Worm (Caenorhabditis elegans) whole organism, early embryonic: ENCODE measurements around the gene F44B9.10.

Source experiments
- B0310.2 ChIP-seq: sonication (generic microtip); optimal IDR thresholded peaks from 2 replicates; lab custom pipeline; 2016; ENCODE audit warnings: mild to moderate bottlenecking, missing genetic modification characterization, missing compliant biosample characterization
- aly-1 ChIP-seq: sonication (generic microtip); optimal IDR thresholded peaks from 2 replicates; lab custom pipeline; 2016; ENCODE audit warnings: missing genetic modification characterization, missing compliant biosample characterization
- ceh-36 ChIP-seq: sonication (generic microtip); optimal IDR thresholded peaks from 2 replicates; lab custom pipeline; 2016; ENCODE audit warnings: missing genetic modification characterization, inconsistent platforms, missing compliant biosample characterization
- flt-1 ChIP-seq: fragments of 200-800 bp; sonication (Bioruptor generic); IDR thresholded peaks from 2 replicates; pipeline ENCODE4 v1.3.6; 2022; ENCODE audit warnings: missing genetic modification characterization, missing compliant biosample characterization
- hnd-1 ChIP-seq: sonication (generic microtip); optimal IDR thresholded peaks from 2 replicates; lab custom pipeline; 2016; ENCODE audit warnings: missing genetic modification characterization, missing compliant biosample characterization
- pes-1 ChIP-seq: fragments of 200-800 bp; sonication (Bioruptor generic); IDR thresholded peaks from 2 replicates; pipeline ENCODE4 v1.3.6; 2022; ENCODE audit warnings: missing genetic modification reagents, missing genetic modification characterization, missing compliant biosample characterization
- scrt-1 ChIP-seq: fragments of 200-800 bp; sonication (Bioruptor generic); IDR thresholded peaks from 2 replicates; pipeline ENCODE4 v1.3.6; 2022; ENCODE audit warnings: missing genetic modification characterization, missing compliant biosample characterization
- sea-1 ChIP-seq: fragments of 200-800 bp; sonication (Bioruptor generic); conservative IDR thresholded peaks from 2 replicates; pipeline ENCODE4 v1.3.6; 2022; ENCODE audit warnings: missing genetic modification characterization, missing compliant biosample characterization
- tbx-11 ChIP-seq: fragments of 200-800 bp; sonication (Bioruptor generic); IDR thresholded peaks from 2 replicates; pipeline ENCODE4 v1.3.6; 2022; ENCODE audit warnings: missing genetic modification characterization, missing compliant biosample characterization

- no peak for TF ChIP-seq pes-1
- no peak for TF ChIP-seq B0310.2
- no peak for TF ChIP-seq flt-1 (GFP tag; lab: Robert Waterston, UW)
- TF ChIP-seq aly-1 (tag; lab: Kevin White, UChicago) = no peak
- TF ChIP-seq scrt-1 (GFP tag; lab: Robert Waterston, UW) = no peak
- no peak for TF ChIP-seq hnd-1
- no peak for TF ChIP-seq sea-1 (GFP tag; lab: Robert Waterston, UW)
- TF ChIP-seq ceh-36 = no peak
- no peak for TF ChIP-seq tbx-11 (GFP tag; lab: Robert Waterston, UW)
These were observed 31.7 kb upstream of the F44B9.10 start for ce11 chrIII:8065101-8065500.
